Worm (Caenorhabditis elegans): ENCODE measurements around the gene picc-1.
A peak's percentile ranks its signal among the peaks of the same experiment; 100 is the strongest.
"Not testable (repeated sequence)": the region's sequence is repeated elsewhere in the genome, so short reads cannot be mapped to it uniquely, and the experiment has no call there.

picc-1 gene

DNA sequence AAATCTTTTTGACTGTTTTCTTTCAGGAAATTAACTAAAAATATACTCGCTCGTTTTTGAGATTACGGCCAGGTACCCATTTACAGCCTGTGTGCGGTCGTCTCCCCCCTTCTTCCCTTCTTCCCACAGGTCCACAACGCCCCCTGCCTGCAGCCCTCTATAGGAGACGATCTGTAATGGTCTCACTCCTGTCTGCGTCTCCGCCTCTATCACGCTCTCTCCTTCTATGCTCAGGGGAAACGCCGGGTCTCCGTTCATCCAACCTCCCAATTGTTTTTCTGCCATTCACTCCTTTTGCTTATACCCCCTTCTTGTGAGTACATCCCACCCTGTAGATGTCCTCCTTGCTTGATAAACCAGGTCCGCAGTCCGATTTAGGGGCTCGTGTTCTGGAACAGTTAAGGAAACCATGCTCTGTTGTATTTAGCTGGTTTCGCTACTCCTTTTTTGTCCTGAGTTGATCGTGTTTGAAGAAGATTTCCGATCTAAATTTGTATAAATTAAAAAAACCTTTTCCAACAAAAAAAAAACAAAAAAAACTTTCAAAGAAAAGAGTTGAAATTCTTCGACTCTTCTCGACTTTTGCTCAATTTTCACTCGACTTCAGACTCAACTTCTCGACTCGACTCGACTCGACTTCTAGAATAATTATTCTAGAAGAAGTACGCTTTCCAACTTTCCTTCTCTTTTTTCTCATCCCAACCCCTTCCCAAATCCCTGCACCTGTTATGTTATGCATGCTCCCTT lies 19.8 kb downstream of the picc-1 start, which contains the start of gene F29G9.1:
TSS of gene F29G9.1 (plus strand) at position 697 of the 747 bp plus-strand sequence.
- TF ChIP-seq sma-3 (GFP tag; optimal IDR thresholded peaks at IDR 0.05); dmd-4 (tag; optimal IDR thresholded peaks at IDR 0.05); mab-5 (tag; optimal IDR thresholded peaks at IDR 0.05): not testable (repeated sequence)

ce11 chrV:6041375-6041774 lies 22.6 kb downstream of the picc-1 start, which contains the start of gene R01B10.2:
TSS of gene R01B10.2 (minus strand) at chrV:6041475.
- no peak for TF ChIP-seq alr-1 (tag; optimal IDR thresholded peaks at IDR 0.05)
- TF ChIP-seq R02D3.7 (tag; optimal IDR thresholded peaks at IDR 0.05) = no peak
- TF ChIP-seq sma-3 (GFP tag; optimal IDR thresholded peaks at IDR 0.05) = no peak
- no peak for TF ChIP-seq nhr-10 (tag; optimal IDR thresholded peaks at IDR 0.05)
- TF ChIP-seq nhr-77 (tag; optimal IDR thresholded peaks at IDR 0.05) = no peak
- TF ChIP-seq sem-4 (tag; optimal IDR thresholded peaks at IDR 0.05) = no peak
- TF ChIP-seq aly-2 (tag; optimal IDR thresholded peaks at IDR 0.05) = no peak

DNA sequence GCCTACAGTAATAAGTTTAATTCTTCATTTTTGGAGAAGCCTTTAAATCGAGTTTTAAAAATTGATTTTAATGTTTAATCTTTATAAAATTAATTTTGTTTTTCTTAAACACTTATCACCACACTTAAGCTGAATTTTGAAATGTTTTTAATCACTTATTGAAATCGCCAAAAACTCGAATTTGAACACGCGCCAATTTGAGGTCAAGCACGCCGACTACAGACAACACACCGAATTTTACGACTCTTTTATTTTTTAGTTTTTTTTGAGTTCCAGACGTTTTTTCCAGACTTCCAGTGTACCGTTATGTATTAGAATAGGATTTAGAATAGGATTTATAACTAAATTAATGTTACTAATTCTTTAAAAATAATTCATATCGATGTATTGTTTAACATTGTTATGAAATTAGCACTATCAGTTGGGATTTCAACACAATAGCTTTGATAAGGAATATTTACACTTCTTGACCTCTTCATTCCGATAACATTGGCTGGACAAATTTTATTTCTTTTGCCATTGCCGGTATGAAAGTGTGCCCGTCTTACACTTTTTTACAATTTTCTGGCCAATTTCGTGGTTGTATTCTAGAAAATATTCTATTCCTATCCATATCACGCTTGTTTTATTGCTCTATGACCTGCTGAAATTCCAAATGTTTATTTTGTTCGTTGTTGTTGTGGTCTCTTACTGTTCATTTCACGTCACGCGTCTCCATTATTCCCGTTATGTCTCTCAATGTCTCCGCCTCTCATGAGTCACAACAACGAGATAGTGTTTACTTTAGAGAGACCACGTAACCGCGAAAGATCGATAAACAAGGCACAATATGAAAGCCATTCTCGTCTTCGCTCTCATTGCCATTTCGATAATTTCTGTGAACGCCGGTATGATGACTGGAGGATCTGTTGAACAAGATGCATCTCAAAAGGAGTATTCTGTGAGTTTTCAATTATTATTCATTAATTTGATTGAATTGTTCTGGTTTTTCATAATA lies 24.8 kb downstream of the picc-1 start, which contains the start of gene cpi-2:
TSS of gene cpi-2 (plus strand) at position 788 of the 997 bp plus-strand sequence.
- TF ChIP-seq ama-1 (optimal IDR thresholded peaks at IDR 0.05) = peak; percentile 40
- TF ChIP-seq egl-27 (tag; optimal IDR thresholded peaks at IDR 0.05) = peak; percentile 35
- TF ChIP-seq C34F6.9 (tag; optimal IDR thresholded peaks at IDR 0.05) = peak; percentile 69
- peak; percentile 62 for TF ChIP-seq sma-9 (GFP tag; optimal IDR thresholded peaks at IDR 0.05)
- TF ChIP-seq sma-9 (tag; optimal IDR thresholded peaks at IDR 0.05) = no peak
- TF ChIP-seq R02D3.7 (tag; optimal IDR thresholded peaks at IDR 0.05) = no peak
- TF ChIP-seq ztf-11 (tag; optimal IDR thresholded peaks at IDR 0.05) = no peak
- peak in 1 of 2 experiments; percentile 40 for TF ChIP-seq lsy-2 (tag; optimal IDR thresholded peaks at IDR 0.05)
- TF ChIP-seq nhr-12 (tag; optimal IDR thresholded peaks at IDR 0.05) = no peak
- peak; percentile 83 for TF ChIP-seq gmeb-1 (tag; optimal IDR thresholded peaks at IDR 0.05)
- peak; percentile 64 for TF ChIP-seq nhr-129 (tag; optimal IDR thresholded peaks at IDR 0.05)
- TF ChIP-seq unc-55 (GFP tag; optimal IDR thresholded peaks at IDR 0.05) = peak; percentile 50
- TF ChIP-seq crh-2 (tag; optimal IDR thresholded peaks at IDR 0.05) = peak; percentile 71
- peak; percentile 43 for TF ChIP-seq lin-13 (GFP tag; optimal IDR thresholded peaks at IDR 0.05)
- peak; percentile 57 for TF ChIP-seq F13H6.1 (tag; optimal IDR thresholded peaks at IDR 0.05)
- TF ChIP-seq fos-1 (tag; optimal IDR thresholded peaks at IDR 0.05) = peak; percentile 76

DNA sequence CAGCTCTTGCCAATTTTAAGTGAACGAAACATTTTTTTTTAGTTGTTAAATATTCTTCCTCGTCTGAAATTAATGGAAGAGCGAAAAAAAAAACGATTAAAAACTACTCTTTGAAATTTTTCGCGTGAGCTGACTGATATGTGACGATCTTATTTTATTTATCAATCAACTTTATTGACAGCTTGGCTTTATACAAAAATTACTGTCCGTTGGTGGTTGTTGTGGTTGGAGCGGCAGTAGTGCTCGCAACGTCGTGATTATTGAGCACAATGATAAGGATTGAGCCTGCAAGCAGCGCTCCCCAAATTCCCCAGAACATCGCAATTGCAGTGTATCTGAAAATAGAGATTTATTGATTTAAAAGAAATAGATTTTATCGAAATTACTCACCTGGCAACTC lies 25.7 kb downstream of the picc-1 start:
- TF ChIP-seq crh-2 (tag; optimal IDR thresholded peaks at IDR 0.05) (no peak), lin-11 (tag; optimal IDR thresholded peaks at IDR 0.05) (no peak), nhr-12 (tag; optimal IDR thresholded peaks at IDR 0.05) (no peak), lin-39 (tag; optimal IDR thresholded peaks at IDR 0.05) (no peak), peb-1 (tag; optimal IDR thresholded peaks at IDR 0.05) (no peak), elt-1 (tag; optimal IDR thresholded peaks at IDR 0.05) (no peak)

ce11 chrV:6044853-6045594 lies 26.2 kb downstream of the picc-1 start, which contains the start of gene R01B10.3:
TSS of gene R01B10.3 (minus strand) at chrV:6045129.
- TF ChIP-seq fos-1 (tag; optimal IDR thresholded peaks at IDR 0.05) (peak; percentile 19), gmeb-1 (tag; optimal IDR thresholded peaks at IDR 0.05) (no peak)

- no peak for TF ChIP-seq snpc-4 (tag; optimal IDR thresholded peaks at IDR 0.05)
- TF ChIP-seq nhr-25 (tag; optimal IDR thresholded peaks at IDR 0.05) = no peak
- TF ChIP-seq lsy-2 (tag; optimal IDR thresholded peaks at IDR 0.05) = no peak
- TF ChIP-seq ztf-4 (tag; optimal IDR thresholded peaks at IDR 0.05) = no peak
- no peak for TF ChIP-seq mab-5 (tag; optimal IDR thresholded peaks at IDR 0.05)
- no peak for TF ChIP-seq ceh-16 (tag; optimal IDR thresholded peaks at IDR 0.05)
- no peak for TF ChIP-seq nhr-11 (tag; optimal IDR thresholded peaks at IDR 0.05)
- no peak for TF ChIP-seq lin-39 (tag; optimal IDR thresholded peaks at IDR 0.05)
- no peak for TF ChIP-seq ZK546.5 (tag; optimal IDR thresholded peaks at IDR 0.05)
- TF ChIP-seq skn-1 (tag; optimal IDR thresholded peaks at IDR 0.05) = no peak
- no peak for TF ChIP-seq fos-1 (tag; optimal IDR thresholded peaks at IDR 0.05)
- TF ChIP-seq elt-3 (tag; optimal IDR thresholded peaks at IDR 0.05) = no peak
- no peak for TF ChIP-seq nhr-12 (tag; optimal IDR thresholded peaks at IDR 0.05)
- no peak for TF ChIP-seq sma-9 (GFP tag; optimal IDR thresholded peaks at IDR 0.05)
- no peak for TF ChIP-seq sma-9 (tag; optimal IDR thresholded peaks at IDR 0.05)
Observed at ce11 chrV:6047818-6048217, 29.0 kb downstream of the picc-1 start, which contains the start of gene pgap-3. TSS of gene pgap-3 (minus strand) at chrV:6047918.

All from whole organism, L2 larva.